Worm (Caenorhabditis elegans) whole organism, midembryonic: Measurements from ENCODE around the gene lbp-1.

Experiments used
- T22C8.4 ChIP-seq: fragments of 200-800 bp; sonication (Bioruptor generic); IDR thresholded peaks from 2 replicates; pipeline ENCODE4 v1.3.6; 2022; ENCODE audit warnings: missing genetic modification characterization, missing compliant biosample characterization
- cog-1 ChIP-seq: sonication (generic microtip); optimal IDR thresholded peaks from 2 replicates; lab custom pipeline; 2016; ENCODE audit warnings: missing genetic modification characterization, missing compliant biosample characterization
- flt-1 ChIP-seq: fragments of 200-800 bp; sonication (Bioruptor generic); IDR thresholded peaks from 2 replicates; pipeline ENCODE4 v1.3.6; 2022; ENCODE audit warnings: missing genetic modification characterization, missing compliant biosample characterization
- klf-2 ChIP-seq: fragments of 200-800 bp; sonication (Bioruptor generic); conservative IDR thresholded peaks from 2 replicates; pipeline ENCODE4 v1.3.6; 2022; ENCODE audit warnings: missing genetic modification reagents, missing genetic modification characterization, missing compliant biosample characterization
- med-1 ChIP-seq: sonication (generic microtip); optimal IDR thresholded peaks from 2 replicates; lab custom pipeline; 2017; ENCODE audit warnings: missing genetic modification characterization, mild to moderate bottlenecking, missing compliant biosample characterization, antibody characterized with exemption, missing genetic modification reagents; ENCODE audit not compliant: insufficient read depth
- ref-1 ChIP-seq: fragments of 200-800 bp; sonication (Bioruptor generic); conservative IDR thresholded peaks from 2 replicates; pipeline ENCODE4 v1.3.6; 2022; ENCODE audit warnings: missing genetic modification reagents, missing genetic modification characterization, missing compliant biosample characterization
- tab-1 ChIP-seq: fragments of 200-800 bp; sonication (Bioruptor generic); IDR thresholded peaks from 2 replicates; pipeline ENCODE4 v1.3.6; 2022; ENCODE audit warnings: missing genetic modification characterization, missing compliant biosample characterization
- ztf-23 ChIP-seq: fragments of 200-800 bp; sonication (Bioruptor generic); IDR thresholded peaks from 2 replicates; pipeline ENCODE4 v1.3.6; 2022; ENCODE audit warnings: missing genetic modification reagents, missing genetic modification characterization, missing compliant biosample characterization
- ztf-29 ChIP-seq: fragments of 200-800 bp; sonication (Bioruptor generic); IDR thresholded peaks from 2 replicates; pipeline ENCODE4 v1.3.6; 2022; ENCODE audit warnings: missing genetic modification reagents, missing genetic modification characterization, missing compliant biosample characterization

The lbp-1 gene

DNA sequence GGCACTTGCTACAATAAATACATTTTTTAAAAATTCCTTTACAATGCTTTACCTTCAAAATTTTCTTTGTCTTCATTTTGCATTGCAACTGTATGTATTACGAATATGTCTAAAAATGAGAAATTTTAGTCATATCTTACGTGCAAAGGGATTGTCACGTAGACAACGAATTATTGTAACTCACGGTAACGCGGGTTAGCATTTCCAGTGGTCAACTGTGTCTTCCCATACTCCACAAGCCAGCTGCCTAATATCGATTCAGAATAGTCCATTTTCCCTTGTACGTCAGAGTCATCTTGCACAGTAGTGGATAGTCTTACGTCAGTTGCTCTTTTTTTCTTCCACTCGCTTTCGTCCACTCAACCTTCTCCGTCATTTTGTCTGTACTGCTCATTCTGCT, 3.7 kb downstream of the lbp-1 start, which contains the start of gene fbxb-71:
Gene fbxb-71, plus strand, starts transcription at position 301 of the 400 bp plus-strand sequence.
- no peak for TF ChIP-seq T22C8.4
- no peak for TF ChIP-seq tab-1
- TF ChIP-seq ztf-29: no peak
- no peak for TF ChIP-seq flt-1 (GFP tag; lab: Robert Waterston, UW)
- no peak for TF ChIP-seq ztf-23 (GFP tag; lab: Robert Waterston, UW)
- no peak for TF ChIP-seq cog-1 (tag; lab: Kevin White, UChicago)
- TF ChIP-seq ref-1: no peak
- no peak for TF ChIP-seq klf-2

DNA sequence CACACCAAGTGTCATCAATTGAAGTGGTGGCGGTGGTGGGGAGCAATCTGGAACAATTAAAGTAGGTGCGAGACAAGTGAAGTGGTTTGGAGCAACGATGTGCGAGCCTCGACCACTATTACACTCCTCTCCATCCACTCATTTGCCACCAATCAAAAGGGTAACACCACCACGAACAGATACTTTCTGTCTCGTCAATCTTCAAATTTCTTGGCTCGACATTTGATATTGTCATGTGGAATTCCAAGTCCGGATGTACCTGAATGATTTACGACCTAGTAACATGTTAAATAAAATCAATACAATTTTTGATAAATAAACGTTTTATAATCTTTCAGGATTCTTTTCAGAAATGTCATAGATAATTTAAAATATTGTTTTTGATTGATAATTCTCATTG, 11.9 kb downstream of the lbp-1 start, which contains the start of gene sul-1:
Gene sul-1, minus strand, starts transcription at position 101 of the 400 bp plus-strand sequence.
- TF ChIP-seq med-1: no peak
- no peak for TF ChIP-seq ztf-23 (GFP tag; lab: Robert Waterston, UW)
- no peak for TF ChIP-seq cog-1 (tag; lab: Kevin White, UChicago)
- TF ChIP-seq ref-1: no peak
- no peak for TF ChIP-seq tab-1
- TF ChIP-seq flt-1 (GFP tag; lab: Robert Waterston, UW): no peak
- no peak for TF ChIP-seq T22C8.4
- TF ChIP-seq ztf-29: no peak

ce11 chrX:3271673-3272072, 12.7 kb downstream of the lbp-1 start, which contains the start of gene K09C4.9:
K09C4.9 (minus strand) TSS chrX:3271773.
- TF ChIP-seq cog-1 (tag; lab: Kevin White, UChicago): no peak
- TF ChIP-seq ztf-29: no peak
- no peak for TF ChIP-seq T22C8.4
- no peak for TF ChIP-seq klf-2

DNA sequence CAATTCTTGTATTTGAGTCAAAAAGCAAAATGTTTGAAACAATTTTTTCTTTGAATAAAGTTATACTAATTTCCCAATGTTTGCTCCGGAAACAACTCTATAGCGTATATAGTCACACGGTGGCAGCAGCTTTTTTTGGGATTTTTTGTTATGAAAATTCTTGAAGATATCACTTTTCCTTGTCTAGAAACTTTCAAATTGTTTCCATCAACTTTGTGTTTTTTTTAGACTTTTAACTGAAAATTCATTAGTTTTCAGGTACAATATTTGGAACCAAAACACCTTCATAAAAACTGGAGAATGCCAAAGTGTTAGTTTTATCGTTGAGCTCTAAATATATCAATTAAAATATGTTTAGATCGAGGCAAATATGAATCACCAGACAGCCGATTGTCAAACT, 13.6 kb downstream of the lbp-1 start, which contains the start of gene K09C4.7:
Gene K09C4.7, plus strand, starts transcription at position 301 of the 400 bp plus-strand sequence.
- TF ChIP-seq ztf-29 (no peak), T22C8.4 (no peak), med-1 (no peak), flt-1 (GFP tag; lab: Robert Waterston, UW) (no peak), cog-1 (tag; lab: Kevin White, UChicago) (no peak), ztf-23 (GFP tag; lab: Robert Waterston, UW) (no peak), ref-1 (no peak), klf-2 (no peak), tab-1 (no peak)

DNA sequence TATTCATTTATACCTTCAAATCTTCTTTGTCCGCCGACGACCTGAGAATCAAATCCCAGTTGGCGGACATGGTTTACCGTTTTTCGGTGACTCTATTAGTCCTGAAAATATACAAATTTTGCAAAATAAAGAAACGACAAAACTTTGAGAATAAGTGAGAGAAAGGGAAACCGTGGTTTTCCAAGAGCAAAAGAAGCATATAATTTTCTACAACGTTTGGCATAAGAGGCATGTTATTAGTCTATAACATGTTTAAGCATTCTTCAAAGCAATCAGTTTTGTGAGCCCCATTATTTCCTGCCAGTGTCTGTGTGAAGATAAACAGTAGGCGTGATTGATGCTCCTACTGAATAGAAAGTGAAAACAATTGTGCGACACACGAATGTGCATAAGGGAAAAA, 21.2 kb downstream of the lbp-1 start, which contains the start of gene K09C4.10:
Gene K09C4.10, minus strand, starts transcription at position 101 of the 400 bp plus-strand sequence.
- TF ChIP-seq klf-2 (no peak), ref-1 (no peak)

ce11 chrX:3282306-3282705, 23.4 kb downstream of the lbp-1 start, which contains the start of gene K09C4.5:
K09C4.5 (plus strand) TSS chrX:3282631.
- no peak for TF ChIP-seq tab-1
- TF ChIP-seq T22C8.4: no peak
- no peak for TF ChIP-seq klf-2
- TF ChIP-seq med-1: no peak
- TF ChIP-seq ztf-29: no peak
- no peak for TF ChIP-seq ztf-23 (GFP tag; lab: Robert Waterston, UW)

DNA sequence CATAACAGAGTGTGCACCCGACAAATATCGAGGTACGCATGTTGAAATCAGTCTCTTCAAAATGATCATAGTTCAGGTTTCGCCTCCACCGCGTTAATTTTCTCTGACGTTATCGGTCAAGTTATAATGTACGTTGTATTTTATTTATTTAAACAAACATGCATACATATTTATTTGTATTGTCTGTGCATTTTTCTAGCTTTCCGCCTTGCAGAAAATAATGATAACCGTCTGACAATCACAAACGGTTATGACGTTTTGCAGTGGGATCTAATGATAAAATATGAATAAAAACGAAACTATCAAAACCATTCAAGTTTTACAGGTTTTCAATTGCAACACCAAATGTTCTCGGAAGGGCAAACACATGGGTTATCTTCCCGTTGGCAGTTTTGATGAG, 24.2 kb downstream of the lbp-1 start:
- TF ChIP-seq flt-1 (GFP tag; lab: Robert Waterston, UW) (no peak), tab-1 (no peak), ztf-29 (no peak), med-1 (no peak), ref-1 (no peak), T22C8.4 (no peak)

DNA sequence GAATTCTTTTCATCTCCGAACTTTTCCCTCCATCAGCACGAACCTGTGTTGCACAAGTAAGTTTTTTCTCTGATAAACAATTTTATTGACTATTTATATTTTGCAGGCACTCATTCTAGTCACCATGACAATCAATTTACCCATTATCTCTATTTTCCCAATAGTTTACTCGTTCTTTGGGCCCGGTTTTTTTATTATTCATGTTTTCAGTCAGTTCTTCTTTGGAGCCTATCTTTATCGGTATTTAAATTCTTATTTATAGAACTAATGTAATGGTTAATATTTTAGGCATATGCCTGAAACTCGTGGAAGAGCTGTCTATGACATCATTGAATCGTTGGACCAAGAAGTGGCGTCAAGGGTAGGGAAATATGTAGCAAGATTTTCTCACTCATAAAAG, 26.0 kb downstream of the lbp-1 start:
- TF ChIP-seq flt-1 (GFP tag; lab: Robert Waterston, UW): no peak
- no peak for TF ChIP-seq ref-1
- no peak for TF ChIP-seq ztf-29
- no peak for TF ChIP-seq med-1
- TF ChIP-seq ztf-23 (GFP tag; lab: Robert Waterston, UW): no peak
- no peak for TF ChIP-seq T22C8.4
- TF ChIP-seq klf-2: no peak
- no peak for TF ChIP-seq tab-1
- TF ChIP-seq cog-1 (tag; lab: Kevin White, UChicago): no peak

- TF ChIP-seq cog-1 (tag; lab: Kevin White, UChicago) (no peak), ztf-23 (GFP tag; lab: Robert Waterston, UW) (no peak), tab-1 (no peak), T22C8.4 (no peak), ref-1 (no peak), ztf-29 (no peak), flt-1 (GFP tag; lab: Robert Waterston, UW) (no peak), med-1 (no peak), klf-2 (no peak)
Observed at ce11 chrX:3285448-3285847, 26.5 kb downstream of the lbp-1 start.

ce11 chrX:3289183-3289582, 30.2 kb downstream of the lbp-1 start, which contains the start of gene K09C4.4:
K09C4.4 (plus strand) TSS chrX:3289483.
- no peak for TF ChIP-seq tab-1
- TF ChIP-seq flt-1 (GFP tag; lab: Robert Waterston, UW): no peak
- no peak for TF ChIP-seq ztf-29
- TF ChIP-seq ref-1: no peak
- TF ChIP-seq ztf-23 (GFP tag; lab: Robert Waterston, UW): no peak
- TF ChIP-seq med-1: no peak
- no peak for TF ChIP-seq klf-2
- TF ChIP-seq T22C8.4: no peak
- no peak for TF ChIP-seq cog-1 (tag; lab: Kevin White, UChicago)

ce11 chrX:3290147-3290546, 31.2 kb downstream of the lbp-1 start:
- TF ChIP-seq flt-1 (GFP tag; lab: Robert Waterston, UW) (no peak), ref-1 (no peak), ztf-29 (no peak), med-1 (no peak), T22C8.4 (no peak), klf-2 (no peak), ztf-23 (GFP tag; lab: Robert Waterston, UW) (no peak), tab-1 (no peak), cog-1 (tag; lab: Kevin White, UChicago) (no peak)

ce11 chrX:3291948-3292347, 33.0 kb downstream of the lbp-1 start:
- TF ChIP-seq med-1 (no peak), cog-1 (tag; lab: Kevin White, UChicago) (no peak), ztf-29 (no peak), ztf-23 (GFP tag; lab: Robert Waterston, UW) (no peak), T22C8.4 (no peak), flt-1 (GFP tag; lab: Robert Waterston, UW) (no peak), klf-2 (no peak), ref-1 (no peak), tab-1 (no peak)
